Worm (Caenorhabditis elegans) whole organism, late embryonic: ENCODE data around the gene Y39B6A.9.

ENCODE experiments used
- C08G9.2 ChIP-seq: sonication (generic microtip); optimal IDR thresholded peaks from 2 replicates; lab custom pipeline; 2016; ENCODE audit warnings: mild to moderate bottlenecking, missing genetic modification characterization, moderate library complexity, missing compliant biosample characterization
- K02D7.2 ChIP-seq: sonication (generic microtip); optimal IDR thresholded peaks from 2 replicates; lab custom pipeline; 2017; ENCODE audit warnings: mild to moderate bottlenecking, missing genetic modification characterization, missing compliant biosample characterization
- K09A11.1 ChIP-seq: sonication (generic microtip); optimal IDR thresholded peaks from 2 replicates; lab custom pipeline; 2017; ENCODE audit warnings: antibody characterized with exemption, mild to moderate bottlenecking, missing genetic modification characterization, missing compliant biosample characterization; ENCODE audit not compliant: insufficient read depth
- T23F11.4 ChIP-seq: fragments of 200-800 bp; sonication (Bioruptor generic); optimal IDR thresholded peaks from 2 replicates; lab custom pipeline; 2018; ENCODE audit warnings: mild to moderate bottlenecking, missing genetic modification characterization, missing compliant biosample characterization
- ahr-1 ChIP-seq: sonication (generic microtip); optimal IDR thresholded peaks from 2 replicates; lab custom pipeline; 2016; ENCODE audit warnings: missing genetic modification characterization, missing compliant biosample characterization
- ama-1 ChIP-seq: fragments of 150-350 bp; optimal IDR thresholded peaks from 2 replicates; lab custom pipeline; 2014
- ceh-14 ChIP-seq: sonication (generic microtip); optimal IDR thresholded peaks from 2 replicates; lab custom pipeline; 2016; ENCODE audit warnings: missing genotype, missing genetic modification characterization, missing compliant biosample characterization
- ceh-18 ChIP-seq: sonication (generic microtip); optimal IDR thresholded peaks from 2 replicates; lab custom pipeline; 2016; ENCODE audit warnings: missing genetic modification characterization, missing compliant biosample characterization
- ceh-22 ChIP-seq: sonication (generic microtip); optimal IDR thresholded peaks from 2 replicates; lab custom pipeline; 2017; ENCODE audit warnings: missing biosample characterization, missing genetic modification characterization
- ceh-30 ChIP-seq: fragments of 150-350 bp; optimal IDR thresholded peaks from 2 replicates; lab custom pipeline; 2014; ENCODE audit warnings: missing biosample characterization, missing genetic modification characterization
- ceh-31 ChIP-seq: sonication (generic microtip); optimal IDR thresholded peaks from 2 replicates; lab custom pipeline; 2016; ENCODE audit warnings: missing genetic modification characterization, missing compliant biosample characterization
- ceh-34 ChIP-seq: sonication (generic microtip); optimal IDR thresholded peaks from 2 replicates; lab custom pipeline; 2016; ENCODE audit warnings: mild to moderate bottlenecking, missing genetic modification characterization, missing compliant biosample characterization
- ceh-48 ChIP-seq: sonication (generic microtip); optimal IDR thresholded peaks from 2 replicates; lab custom pipeline; 2016; ENCODE audit warnings: missing genetic modification characterization, inconsistent platforms, missing compliant biosample characterization
- ceh-6 ChIP-seq: fragments of 200-800 bp; sonication (Bioruptor generic); optimal IDR thresholded peaks from 2 replicates; lab custom pipeline; 2018; ENCODE audit warnings: mild to moderate bottlenecking, missing genetic modification characterization, missing compliant biosample characterization
- che-1 ChIP-seq: sonication (generic microtip); optimal IDR thresholded peaks from 2 replicates; lab custom pipeline; 2016; ENCODE audit warnings: mild to moderate bottlenecking, missing genetic modification characterization, missing compliant biosample characterization
- dmd-4 ChIP-seq: sonication (generic microtip); optimal IDR thresholded peaks from 2 replicates; lab custom pipeline; 2016; ENCODE audit warnings: borderline replicate concordance, missing genetic modification characterization, missing compliant biosample characterization
- dve-1 ChIP-seq: sonication (generic microtip); optimal IDR thresholded peaks from 2 replicates; lab custom pipeline; 2017; ENCODE audit warnings: antibody characterized with exemption, mild to moderate bottlenecking, missing genetic modification characterization, missing compliant biosample characterization
- elt-4 ChIP-seq: sonication (generic microtip); optimal IDR thresholded peaks from 2 replicates; lab custom pipeline; 2016; ENCODE audit warnings: missing genetic modification characterization, missing compliant biosample characterization
- ets-4 ChIP-seq: sonication (generic microtip); optimal IDR thresholded peaks from 2 replicates; lab custom pipeline; 2016; ENCODE audit warnings: missing genetic modification characterization, missing compliant biosample characterization
- fax-1 ChIP-seq: sonication (generic microtip); optimal IDR thresholded peaks from 2 replicates; lab custom pipeline; 2016; ENCODE audit warnings: missing genotype, missing genetic modification characterization, missing compliant biosample characterization
- fkh-6 ChIP-seq: sonication (generic microtip); optimal IDR thresholded peaks from 2 replicates; lab custom pipeline; 2016; ENCODE audit warnings: missing genetic modification characterization, missing compliant biosample characterization
- gmeb-2 ChIP-seq: sonication (generic microtip); optimal IDR thresholded peaks from 2 replicates; lab custom pipeline; 2016; ENCODE audit warnings: missing genetic modification characterization, inconsistent platforms, missing compliant biosample characterization
- hlh-13 ChIP-seq: fragments of 200-800 bp; sonication (Bioruptor generic); optimal IDR thresholded peaks from 2 replicates; lab custom pipeline; 2018; ENCODE audit warnings: mild to moderate bottlenecking, missing genetic modification characterization, missing compliant biosample characterization
- hlh-6 ChIP-seq: sonication (generic microtip); optimal IDR thresholded peaks from 2 replicates; lab custom pipeline; 2016; ENCODE audit warnings: missing genotype, missing genetic modification characterization, missing compliant biosample characterization
- hlh-8 ChIP-seq: sonication (generic microtip); optimal IDR thresholded peaks from 2 replicates; lab custom pipeline; 2016; ENCODE audit warnings: missing genotype, missing genetic modification characterization, missing compliant biosample characterization
- lin-11 ChIP-seq: fragments of 200-800 bp; sonication (Bioruptor generic); optimal IDR thresholded peaks from 2 replicates; lab custom pipeline; 2018; ENCODE audit warnings: mild to moderate bottlenecking, missing genetic modification characterization, missing compliant biosample characterization
- madf-2 ChIP-seq: sonication (generic microtip); optimal IDR thresholded peaks from 2 replicates; lab custom pipeline; 2017; ENCODE audit warnings: missing genetic modification characterization, missing compliant biosample characterization
- mec-3 ChIP-seq: sonication (generic microtip); optimal IDR thresholded peaks from 2 replicates; lab custom pipeline; 2016; ENCODE audit warnings: borderline replicate concordance, missing genetic modification characterization, missing compliant biosample characterization
- nfya-1 ChIP-seq: sonication (generic microtip); optimal IDR thresholded peaks from 2 replicates; lab custom pipeline; 2017; ENCODE audit warnings: missing genetic modification characterization, mild to moderate bottlenecking, missing compliant biosample characterization, antibody characterized with exemption, moderate library complexity
- npax-4 ChIP-seq: sonication (generic microtip); optimal IDR thresholded peaks from 2 replicates; lab custom pipeline; 2016; ENCODE audit warnings: missing genetic modification characterization, missing compliant biosample characterization
- odd-2 ChIP-seq: sonication (generic microtip); optimal IDR thresholded peaks from 2 replicates; lab custom pipeline; 2017; ENCODE audit warnings: antibody characterized with exemption, mild to moderate bottlenecking, missing genetic modification characterization, missing compliant biosample characterization
- pag-3 ChIP-seq: sonication (generic microtip); optimal IDR thresholded peaks from 2 replicates; lab custom pipeline; 2016; ENCODE audit warnings: missing compliant biosample characterization, missing genetic modification characterization, borderline replicate concordance
- pat-9 ChIP-seq: fragments of 200-800 bp; sonication (Bioruptor generic); optimal IDR thresholded peaks from 2 replicates; lab custom pipeline; 2018; ENCODE audit warnings: mild to moderate bottlenecking, missing genetic modification characterization, moderate library complexity, missing compliant biosample characterization
- pax-1 ChIP-seq: fragments of 150-350 bp; optimal IDR thresholded peaks from 2 replicates; lab custom pipeline; 2014; ENCODE audit warnings: missing biosample characterization, missing genetic modification characterization
- pha-2 ChIP-seq: sonication (generic microtip); optimal IDR thresholded peaks from 2 replicates; lab custom pipeline; 2017; ENCODE audit warnings: mild to moderate bottlenecking, missing genetic modification characterization, missing compliant biosample characterization
- pha-4 ChIP-seq: fragments of 150-350 bp; optimal IDR thresholded peaks from 2 replicates; lab custom pipeline; 2018; ENCODE audit warnings: missing biosample characterization, missing genetic modification reagents, missing genetic modification characterization
- pqm-1 ChIP-seq: sonication (generic microtip); optimal IDR thresholded peaks from 2 replicates; lab custom pipeline; 2016; ENCODE audit warnings: missing genetic modification characterization, missing compliant biosample characterization
- ref-2 ChIP-seq: sonication (generic microtip); optimal IDR thresholded peaks from 2 replicates; lab custom pipeline; 2016; ENCODE audit warnings: missing genetic modification characterization, missing compliant biosample characterization
- sdc-2 ChIP-seq: sonication (generic microtip); optimal IDR thresholded peaks from 2 replicates; lab custom pipeline; 2016; ENCODE audit warnings: missing genotype, missing genetic modification characterization, missing compliant biosample characterization
- sox-2 ChIP-seq: fragments of 200-800 bp; sonication (Bioruptor generic); IDR thresholded peaks from 2 replicates; pipeline ENCODE4 v1.3.6; 2022; ENCODE audit warnings: missing genetic modification reagents, missing genetic modification characterization, missing compliant biosample characterization
- unc-42 ChIP-seq: sonication (generic microtip); optimal IDR thresholded peaks from 2 replicates; lab custom pipeline; 2016; ENCODE audit warnings: missing genotype, missing genetic modification characterization, missing compliant biosample characterization
- unc-55 ChIP-seq: sonication (generic microtip); optimal IDR thresholded peaks from 2 replicates; lab custom pipeline; 2017; ENCODE audit warnings: missing biosample characterization, missing genetic modification reagents, missing genetic modification characterization
- unc-86 ChIP-seq: sonication (generic microtip); optimal IDR thresholded peaks from 2 replicates; lab custom pipeline; 2016; ENCODE audit warnings: missing genetic modification characterization, missing compliant biosample characterization

The Y39B6A.9 gene

DNA sequence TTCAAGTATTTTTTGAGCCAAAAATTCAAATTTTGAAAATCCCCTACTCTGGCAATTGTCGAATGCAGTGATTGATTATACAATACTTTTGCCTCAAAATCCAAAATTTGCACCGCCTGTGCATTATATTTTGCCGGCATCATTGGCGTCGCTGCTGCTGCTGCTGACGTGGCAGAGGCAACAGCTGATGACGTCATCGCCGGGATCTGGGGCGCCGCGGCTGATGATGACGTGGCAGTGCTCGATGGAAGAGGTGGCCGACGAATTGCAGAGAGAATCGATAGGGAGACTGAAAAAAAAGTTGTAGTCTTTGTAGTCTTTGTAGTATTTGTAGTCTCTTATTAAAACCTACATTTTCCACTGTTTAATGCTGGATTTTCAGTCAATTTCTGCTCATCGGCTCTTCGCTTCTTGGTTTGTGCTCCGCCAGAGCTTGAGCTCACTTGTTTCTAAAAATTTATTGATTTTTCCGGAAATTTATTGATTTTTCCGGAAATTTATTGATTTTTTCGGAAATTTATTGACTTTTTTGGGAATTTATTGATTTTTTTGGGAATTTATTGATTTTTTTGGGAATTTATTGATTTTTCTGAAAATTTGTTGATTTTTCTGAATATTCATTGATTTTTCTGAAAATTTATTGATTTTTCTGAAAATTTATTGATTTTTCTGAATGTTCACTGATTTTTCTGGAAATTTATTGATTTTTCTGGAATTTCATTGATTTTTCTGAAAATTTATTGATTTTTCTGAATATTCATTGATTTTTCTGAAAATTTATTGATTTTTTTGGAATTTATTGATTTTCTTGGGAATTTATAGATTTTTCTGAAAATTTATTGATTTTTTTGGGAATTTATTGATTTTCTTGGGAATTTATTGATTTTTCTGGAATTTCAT, 15.3 kb upstream of the Y39B6A.9 start:
- TF ChIP-seq ceh-48 (tag; lab: Kevin White, UChicago) (peak; percentile 74), ceh-14 (tag; lab: Kevin White, UChicago) (no peak), pat-9 (tag; lab: Kevin White, UChicago) (no peak)

DNA sequence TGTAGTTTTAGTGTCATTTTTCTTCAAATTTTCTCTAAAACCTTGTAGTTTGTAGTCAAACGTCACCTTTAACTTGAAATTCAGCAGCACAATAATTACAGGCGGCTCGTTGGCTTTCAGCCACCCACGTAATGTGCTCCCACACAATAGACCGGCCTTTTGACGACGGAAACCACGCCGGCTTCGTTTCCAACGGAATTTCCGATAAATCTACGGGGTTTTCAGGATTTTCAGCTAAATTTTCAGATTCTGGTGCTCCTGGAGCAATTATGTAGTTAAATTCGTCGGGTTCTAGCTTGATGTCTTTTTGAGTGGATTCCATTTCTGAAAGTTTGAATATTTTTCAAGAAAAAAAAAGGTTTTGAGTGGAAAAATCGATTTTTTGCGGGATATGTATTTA, 11.7 kb upstream of the Y39B6A.9 start, which contains the start of gene bed-1:
Gene bed-1 (minus strand): TSS at position 337 of the 400 bp plus-strand sequence.
- TF ChIP-seq pqm-1 (tag; lab: Kevin White, UChicago) = no peak
- TF ChIP-seq C08G9.2 (tag; lab: Kevin White, UChicago) = no peak
- no peak for TF ChIP-seq odd-2 (tag; lab: Kevin White, UChicago)
- no peak for TF ChIP-seq ets-4 (tag; lab: Kevin White, UChicago)
- no peak for TF ChIP-seq hlh-8
- TF ChIP-seq hlh-13 (GFP tag; lab: Kevin White, UChicago) = no peak
- no peak for TF ChIP-seq lin-11
- no peak for TF ChIP-seq pag-3 (tag; lab: Kevin White, UChicago)
- TF ChIP-seq dmd-4 (tag; lab: Kevin White, UChicago) = no peak
- no peak for TF ChIP-seq ceh-48 (tag; lab: Kevin White, UChicago)
- TF ChIP-seq, all 69 proteins: peak for 0

DNA sequence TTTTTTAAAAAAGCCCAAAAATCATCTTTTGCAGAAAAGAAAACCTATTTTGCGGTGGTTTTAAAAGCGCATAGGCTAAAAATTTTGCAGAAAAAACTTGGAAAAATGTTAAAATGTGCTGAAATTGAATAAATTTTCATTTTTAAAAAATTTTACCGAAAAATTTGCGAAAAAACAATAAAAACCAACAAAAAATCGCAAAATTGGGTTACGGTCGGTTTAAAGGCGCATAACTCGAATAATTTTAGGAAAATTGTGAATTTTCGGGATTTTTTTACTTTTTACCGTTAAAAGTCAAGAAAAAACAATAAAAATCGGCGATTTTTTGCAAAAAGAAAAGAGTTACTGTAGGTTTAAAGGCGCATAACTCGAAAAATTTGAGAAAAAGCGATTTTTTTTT, 11.1 kb upstream of the Y39B6A.9 start:
- TF ChIP-seq pqm-1 (tag; lab: Kevin White, UChicago) = no peak
- no peak for TF ChIP-seq madf-2 (tag; lab: Kevin White, UChicago)

DNA sequence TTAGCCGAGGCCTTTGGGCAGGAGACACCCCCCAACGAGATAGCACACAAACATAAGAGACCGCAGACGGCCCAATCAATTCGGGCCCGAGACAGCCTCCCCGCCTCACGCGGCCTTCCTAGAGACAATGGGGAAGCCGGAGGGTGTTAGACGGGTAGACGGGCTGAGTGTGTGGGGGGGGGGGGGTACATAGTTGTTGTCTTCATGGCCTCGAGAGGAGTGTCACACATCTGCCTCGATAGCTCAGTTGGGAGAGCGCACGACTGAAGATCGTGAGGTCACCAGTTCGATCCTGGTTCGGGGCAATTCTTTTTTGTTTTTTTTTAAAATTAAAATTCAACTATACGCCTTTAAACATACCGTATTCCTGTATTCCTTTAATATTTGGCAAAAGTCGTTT, 10.5 kb upstream of the Y39B6A.9 start:
- TF ChIP-seq gmeb-2 = peak; percentile 66
- TF ChIP-seq ceh-22 (tag; lab: Kevin White, UChicago) = no peak
- peak; percentile 62 for TF ChIP-seq ref-2 (tag; lab: Kevin White, UChicago)
- no peak for TF ChIP-seq elt-4
- TF ChIP-seq nfya-1 (tag; lab: Kevin White, UChicago) = peak; percentile 53
- peak; percentile 93 for TF ChIP-seq pha-2
- TF ChIP-seq ama-1 (lab: Kevin White, UChicago) = no peak
- peak; percentile 58 for TF ChIP-seq npax-4 (tag; lab: Kevin White, UChicago)
- TF ChIP-seq dve-1 (tag; lab: Kevin White, UChicago) = peak; percentile 38
- TF ChIP-seq K09A11.1 (tag; lab: Kevin White, UChicago) = peak; percentile 57
- peak; percentile 43 for TF ChIP-seq ceh-31 (tag; lab: Kevin White, UChicago)
- peak; percentile 18 for TF ChIP-seq pag-3 (tag; lab: Kevin White, UChicago)
- TF ChIP-seq ceh-14 (tag; lab: Kevin White, UChicago) = peak; percentile 62
- peak; percentile 13 for TF ChIP-seq unc-42 (tag; lab: Kevin White, UChicago)
- TF ChIP-seq ceh-48 (tag; lab: Kevin White, UChicago) = peak; percentile 69
- TF ChIP-seq ahr-1 (tag; lab: Kevin White, UChicago) = peak; percentile 28
- peak; percentile 66 for TF ChIP-seq hlh-6 (tag; lab: Kevin White, UChicago)
- TF ChIP-seq lin-11 = peak; percentile 72
- TF ChIP-seq mec-3 (tag; lab: Kevin White, UChicago) = no peak
- peak; percentile 54 for TF ChIP-seq sox-2 (GFP tag; lab: Robert Waterston, UW)
- TF ChIP-seq pha-4 = no peak
- no peak for TF ChIP-seq dmd-4 (tag; lab: Kevin White, UChicago)
- TF ChIP-seq C08G9.2 (tag; lab: Kevin White, UChicago) = peak; percentile 50
- peak; percentile 50 for TF ChIP-seq fkh-6 (tag; lab: Kevin White, UChicago)
- TF ChIP-seq che-1 (tag; lab: Kevin White, UChicago) = peak; percentile 80
- peak; percentile 50 for TF ChIP-seq fax-1 (tag; lab: Kevin White, UChicago)
- TF ChIP-seq ceh-6 (GFP tag; lab: Kevin White, UChicago) = peak; percentile 74
- peak; percentile 53 for TF ChIP-seq sdc-2 (tag; lab: Kevin White, UChicago)
- no peak for TF ChIP-seq unc-55 (GFP tag; lab: Kevin White, UChicago)
- no peak for TF ChIP-seq ceh-30
- no peak for TF ChIP-seq odd-2 (tag; lab: Kevin White, UChicago)
- TF ChIP-seq K02D7.2 (tag; lab: Kevin White, UChicago) = peak; percentile 13
- peak; percentile 6 for TF ChIP-seq hlh-8
- TF ChIP-seq ceh-18 (tag; lab: Kevin White, UChicago) = peak; percentile 44
- no peak for TF ChIP-seq pax-1 (tag; lab: Kevin White, UChicago)
- peak; percentile 21 for TF ChIP-seq ceh-34 (tag; lab: Kevin White, UChicago)
- peak; percentile 38 for TF ChIP-seq unc-86 (tag; lab: Kevin White, UChicago)
- TF ChIP-seq T23F11.4 (GFP tag; lab: Kevin White, UChicago) = peak; percentile 58
